Fruit fly (Drosophila melanogaster) whole organism, embryonic: ENCODE results near the gene CG13949.

ENCODE experiments used
- Abd-B ChIP-seq: fragments of 200-800 bp; sonication (Bioruptor generic); optimal IDR thresholded peaks from 2 replicates; lab custom pipeline; 2018; ENCODE audit warnings: missing biosample characterization, mild to moderate bottlenecking, missing genetic modification characterization, moderate library complexity
- Awh ChIP-seq: fragments of 200-800 bp; sonication (Bioruptor generic); IDR thresholded peaks from 2 replicates; pipeline ENCODE4, ENCODE4 v1.3.6; 2022; ENCODE audit warnings: missing biosample characterization, missing genetic modification characterization
- Blimp-1 ChIP-seq: fragments of 200-800 bp; sonication (Bioruptor generic); optimal IDR thresholded peaks from 3 replicates; lab custom pipeline; 2018; ENCODE audit warnings: missing biosample characterization, missing genetic modification characterization, mild to moderate bottlenecking, moderate library complexity, missing genetic modification reagents
- CG10209 ChIP-seq: fragments of 200-800 bp; sonication (Bioruptor generic); optimal IDR thresholded peaks from 3 replicates; lab custom pipeline; 2017; ENCODE audit warnings: missing biosample characterization, mild to moderate bottlenecking, missing genetic modification characterization, missing genetic modification reagents
- CG10654 ChIP-seq: fragments of 200-800 bp; sonication (Bioruptor generic); optimal IDR thresholded peaks from 2 replicates; lab custom pipeline; 2016; ENCODE audit warnings: missing biosample characterization, missing genetic modification characterization
- CG12236 ChIP-seq: fragments of 200-800 bp; sonication (Bioruptor generic); optimal IDR thresholded peaks from 2 replicates; lab custom pipeline; 2016; ENCODE audit warnings: missing biosample characterization, missing genetic modification characterization
- CG12391 ChIP-seq: fragments of 200-800 bp; sonication (Bioruptor generic); optimal IDR thresholded peaks from 3 replicates; lab custom pipeline; 2018; ENCODE audit warnings: missing biosample characterization, mild to moderate bottlenecking, missing genetic modification characterization, moderate library complexity
- CG12659 ChIP-seq: fragments of 200-800 bp; sonication (Bioruptor generic); optimal IDR thresholded peaks from 3 replicates; lab custom pipeline; 2017; ENCODE audit warnings: mild to moderate bottlenecking, missing biosample characterization, missing genetic modification reagents, missing genetic modification characterization
- CG1602 ChIP-seq: fragments of 200-800 bp; sonication (Bioruptor generic); optimal IDR thresholded peaks from 3 replicates; lab custom pipeline; 2016; ENCODE audit warnings: missing biosample characterization, missing genetic modification characterization
- CG1603 ChIP-seq: fragments of 200-800 bp; sonication (Bioruptor generic); optimal IDR thresholded peaks from 2 replicates; lab custom pipeline; 2019; ENCODE audit warnings: missing biosample characterization, mild to moderate bottlenecking, missing genetic modification characterization, moderate library complexity
- CG17361 ChIP-seq: fragments of 200-800 bp; sonication (Bioruptor generic); IDR thresholded peaks from 3 replicates; pipeline ENCODE4 v1.3.6; 2022; ENCODE audit warnings: missing biosample characterization, missing genetic modification characterization
- CG17385 ChIP-seq: fragments of 200-800 bp; sonication (Bioruptor generic); optimal IDR thresholded peaks from 3 replicates; lab custom pipeline; 2018; ENCODE audit warnings: missing biosample characterization, mild to moderate bottlenecking, missing genetic modification characterization
- CG1792 ChIP-seq: fragments of 200-800 bp; sonication (Bioruptor generic); optimal IDR thresholded peaks from 2 replicates; lab custom pipeline; 2016; ENCODE audit warnings: missing biosample characterization, missing genetic modification characterization
- CG1832 ChIP-seq: fragments of 200-800 bp; sonication (Bioruptor generic); optimal IDR thresholded peaks from 2 replicates; lab custom pipeline; 2017; ENCODE audit warnings: missing biosample characterization, mild to moderate bottlenecking, missing genetic modification characterization, inconsistent platforms
- CG2116 ChIP-seq: fragments of 200-800 bp; sonication (Bioruptor generic); optimal IDR thresholded peaks from 3 replicates; lab custom pipeline; 2018; ENCODE audit warnings: missing biosample characterization, mild to moderate bottlenecking, missing genetic modification characterization
- CG33213 ChIP-seq: fragments of 200-800 bp; sonication (Bioruptor generic); optimal IDR thresholded peaks from 3 replicates; lab custom pipeline; 2016; ENCODE audit warnings: missing biosample characterization, missing genetic modification characterization
- CG42726 ChIP-seq: fragments of 200-800 bp; sonication (Bioruptor generic); IDR thresholded peaks from 2 replicates; pipeline ENCODE4 v1.3.6; 2022; ENCODE audit warnings: missing biosample characterization, missing genetic modification characterization; ENCODE audit not compliant: partially characterized antibody
- CG4707 ChIP-seq: fragments of 200-800 bp; sonication (Bioruptor generic); optimal IDR thresholded peaks from 2 replicates; lab custom pipeline; 2018; ENCODE audit warnings: missing biosample characterization, mild to moderate bottlenecking, missing genetic modification characterization, moderate library complexity
- CG8924 ChIP-seq: fragments of 200-800 bp; optimal IDR thresholded peaks from 3 replicates; lab custom pipeline; 2019; ENCODE audit warnings: missing biosample characterization, mild to moderate bottlenecking, missing genetic modification characterization, moderate library complexity
- CG9797 ChIP-seq: fragments of 200-800 bp; sonication (Bioruptor generic); optimal IDR thresholded peaks from 3 replicates; lab custom pipeline; 2018; ENCODE audit warnings: missing biosample characterization, mild to moderate bottlenecking, missing genetic modification characterization
- CG9932 ChIP-seq: fragments of 200-800 bp; sonication (Bioruptor generic); IDR thresholded peaks from 2 replicates; pipeline ENCODE4 v1.3.6; 2022; ENCODE audit warnings: missing biosample characterization, missing genetic modification characterization
- CHES-1-like ChIP-seq: fragments of 200-800 bp; sonication (Bioruptor generic); optimal IDR thresholded peaks from 2 replicates; lab custom pipeline; 2016; ENCODE audit warnings: missing biosample characterization, missing genetic modification characterization
- D ChIP-seq, 2 experiments: fragments of 200-800 bp in 1 of 2; fragments of >200 bp in 1 of 2; sonication (Bioruptor generic) in 1 of 2; optimal IDR thresholded peaks; 2 replicates in 1 of 2; 3 replicates in 1 of 2; lab custom pipeline; 2017; ENCODE audit warnings: mild to moderate bottlenecking in 1 of 2, missing biosample characterization in 1 of 2, missing genetic modification characterization in 1 of 2, missing genetic modification reagents in 1 of 2
- D19A ChIP-seq: fragments of 200-800 bp; optimal IDR thresholded peaks from 3 replicates; lab custom pipeline; 2019; ENCODE audit warnings: missing biosample characterization, mild to moderate bottlenecking, missing genetic modification characterization, moderate library complexity
- HLH54F ChIP-seq: fragments of 200-800 bp; sonication (Bioruptor generic); optimal IDR thresholded peaks from 3 replicates; lab custom pipeline; 2016; ENCODE audit warnings: missing biosample characterization, missing genetic modification characterization
- Hr78 ChIP-seq, 2 experiments: fragments of 200-800 bp in 1 of 2; fragments of >200 bp in 1 of 2; sonication (Bioruptor generic) in 1 of 2; optimal IDR thresholded peaks; 2 replicates each; lab custom pipeline; 2017 to 2019; ENCODE audit warnings: missing biosample characterization in 2 of 2, missing genetic modification characterization in 2 of 2, mild to moderate bottlenecking in 1 of 2, moderate library complexity in 1 of 2
- MESR4 ChIP-seq: fragments of 200-800 bp; sonication (Bioruptor generic); optimal IDR thresholded peaks from 2 replicates; lab custom pipeline; 2018; ENCODE audit warnings: missing biosample characterization, mild to moderate bottlenecking, missing genetic modification characterization, moderate library complexity
- Mad ChIP-seq: fragments of 200-800 bp; sonication (Bioruptor generic); optimal IDR thresholded peaks from 2 replicates; lab custom pipeline; 2016; ENCODE audit warnings: missing biosample characterization, missing genetic modification characterization
- Mes4 ChIP-seq: fragments of 200-800 bp; sonication (Bioruptor generic); optimal IDR thresholded peaks from 2 replicates; lab custom pipeline; 2016; ENCODE audit warnings: missing biosample characterization, missing genetic modification characterization
- Nf-YB ChIP-seq: fragments of 200-800 bp; sonication (Bioruptor generic); optimal IDR thresholded peaks from 3 replicates; lab custom pipeline; 2019; ENCODE audit warnings: missing biosample characterization, mild to moderate bottlenecking, missing genetic modification characterization, moderate library complexity
- Sin3A ChIP-seq: fragments of >200 bp; optimal IDR thresholded peaks from 2 replicates; lab custom pipeline; 2018
- Sox102F ChIP-seq: fragments of 200-800 bp; sonication (Bioruptor generic); optimal IDR thresholded peaks from 2 replicates; lab custom pipeline; 2018; ENCODE audit warnings: missing biosample characterization, mild to moderate bottlenecking, missing genetic modification characterization, moderate library complexity
- Stat92E ChIP-seq, 3 experiments: fragments of >200 bp in 2 of 3; fragments of 200-800 bp in 1 of 3; sonication (Bioruptor generic) in 1 of 3; optimal IDR thresholded peaks; 2 replicates each; lab custom pipeline; 2017 to 2019; ENCODE audit warnings: missing biosample characterization in 3 of 3, missing genetic modification characterization in 3 of 3, mild to moderate bottlenecking in 1 of 3, moderate library complexity in 1 of 3
- btn ChIP-seq: fragments of 200-800 bp; sonication (Bioruptor generic); optimal IDR thresholded peaks from 2 replicates; lab custom pipeline; 2016; ENCODE audit warnings: missing biosample characterization, missing genetic modification characterization
- crol ChIP-seq: fragments of 200-800 bp; sonication (Bioruptor generic); IDR thresholded peaks from 2 replicates; pipeline ENCODE4 v1.3.6; 2022; ENCODE audit warnings: missing biosample characterization, missing genetic modification characterization
- fd102C ChIP-seq: fragments of 200-800 bp; sonication (Bioruptor generic); optimal IDR thresholded peaks from 2 replicates; lab custom pipeline; 2018; ENCODE audit warnings: missing biosample characterization, mild to moderate bottlenecking, missing genetic modification characterization, moderate library complexity
- gcm2 ChIP-seq: fragments of 200-800 bp; sonication (Bioruptor generic); optimal IDR thresholded peaks from 2 replicates; lab custom pipeline; 2016; ENCODE audit warnings: missing biosample characterization, missing genetic modification characterization
- gem ChIP-seq: fragments of 200-800 bp; sonication (Bioruptor generic); optimal IDR thresholded peaks from 2 replicates; lab custom pipeline; 2019; ENCODE audit warnings: missing biosample characterization, mild to moderate bottlenecking, missing genetic modification characterization, moderate library complexity
- gsb ChIP-seq: fragments of 200-800 bp; sonication (Bioruptor generic); IDR thresholded peaks from 2 replicates; pipeline ENCODE4 v1.3.6; 2022; ENCODE audit warnings: missing biosample characterization, missing genetic modification characterization
- ind ChIP-seq: fragments of 200-800 bp; sonication (Bioruptor generic); optimal IDR thresholded peaks from 3 replicates; lab custom pipeline; 2016; ENCODE audit warnings: missing biosample characterization, missing genetic modification characterization
- kay ChIP-seq: fragments of 200-800 bp; sonication (Bioruptor generic); optimal IDR thresholded peaks from 2 replicates; lab custom pipeline; 2016; ENCODE audit warnings: missing biosample characterization, missing genetic modification characterization
- lmd ChIP-seq: fragments of 200-800 bp; sonication (Bioruptor generic); IDR thresholded peaks from 2 replicates; pipeline ENCODE4 v1.3.6; 2022; ENCODE audit warnings: missing biosample characterization, missing genetic modification characterization
- maf-S ChIP-seq: fragments of 200-800 bp; sonication (Bioruptor generic); optimal IDR thresholded peaks from 2 replicates; lab custom pipeline; 2016; ENCODE audit warnings: missing biosample characterization, missing genetic modification characterization
- nerfin-1 ChIP-seq: fragments of 200-800 bp; sonication (Bioruptor generic); optimal IDR thresholded peaks from 3 replicates; lab custom pipeline; 2019; ENCODE audit warnings: missing biosample characterization, mild to moderate bottlenecking, missing genetic modification characterization, moderate library complexity
- ranshi ChIP-seq: fragments of 200-800 bp; sonication (Bioruptor generic); IDR thresholded peaks from 2 replicates; pipeline ENCODE4 v1.3.6; 2022; ENCODE audit warnings: missing biosample characterization, missing genetic modification characterization
- run ChIP-seq: fragments of 200-800 bp; sonication (Bioruptor generic); optimal IDR thresholded peaks from 3 replicates; lab custom pipeline; 2018; ENCODE audit warnings: missing biosample characterization, mild to moderate bottlenecking, missing genetic modification characterization
- salm ChIP-seq: fragments of 200-800 bp; sonication (Bioruptor generic); optimal IDR thresholded peaks from 2 replicates; lab custom pipeline; 2018; ENCODE audit warnings: missing biosample characterization, mild to moderate bottlenecking, missing genetic modification characterization
- sens ChIP-seq: fragments of 200-800 bp; sonication (Bioruptor generic); peaks from one replicate; lab custom pipeline; 2016; ENCODE audit warnings: missing biosample characterization, missing genetic modification characterization

The CG13949 gene

DNA sequence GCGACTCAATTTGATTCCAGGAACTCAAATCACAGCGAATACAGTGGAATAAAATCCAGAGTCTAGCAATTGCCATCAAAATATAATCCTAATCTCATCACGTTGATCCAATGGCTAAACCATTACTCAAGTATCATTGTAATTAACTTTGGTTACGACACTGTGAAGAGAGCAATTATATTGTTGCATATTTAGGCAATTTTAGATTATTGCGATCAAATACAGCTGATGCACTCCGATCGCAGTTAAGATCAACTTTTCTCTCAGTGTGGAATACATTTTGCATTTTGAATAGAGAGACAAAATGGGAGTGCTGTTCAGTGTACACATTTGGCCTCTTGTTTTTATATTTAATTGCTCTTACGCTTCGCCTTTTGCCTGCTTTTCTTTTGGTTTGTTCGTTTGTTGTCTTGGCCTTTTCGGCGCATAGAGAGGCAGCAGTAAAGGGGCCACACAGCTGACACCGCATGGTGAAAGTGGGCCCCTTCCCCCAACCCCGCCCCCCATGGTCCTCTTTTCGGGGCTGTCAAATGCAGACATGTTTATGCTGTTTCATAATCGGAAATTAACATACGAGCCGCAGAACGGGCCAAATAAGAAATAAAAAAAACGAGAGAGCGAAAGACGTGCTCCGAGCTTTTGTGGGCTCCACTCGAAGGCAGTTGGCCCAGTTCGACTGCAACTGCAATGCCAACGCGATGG is 8.8 kb upstream of the CG13949 start (continued):
- TF ChIP-seq CG9797: no peak
- TF ChIP-seq crol: peak; percentile 73
- 0 out of 2 replicates have a peak, but pooled peaks have one; percentile 47 for TF ChIP-seq Awh (GFP tag; lab: Robert Waterston, UW)
- no peak for TF ChIP-seq D (optimal IDR thresholded peaks at IDR 0.05; lab: Kevin White, UChicago)
- peak; percentile 40 for TF ChIP-seq D (GFP tag; optimal IDR thresholded peaks at IDR 0.05; lab: Kevin White, UChicago)
- peak; percentile 85 for TF ChIP-seq Sox102F (GFP tag; lab: Kevin White, UChicago)
- peak; percentile 77; the same call in 2 of the 3 replicates for TF ChIP-seq CG17361 (GFP tag; lab: Robert Waterston, UW)
- TF ChIP-seq CG10209 (GFP tag; lab: Kevin White, UChicago): peak; percentile 58
- no peak for TF ChIP-seq CG1832 (GFP tag; lab: Kevin White, UChicago)
- peak; percentile 30 for TF ChIP-seq CG1792 (GFP tag; lab: Kevin White, UChicago)
- peak; percentile 70 for TF ChIP-seq ind (GFP tag; lab: Kevin White, UChicago)
- TF ChIP-seq CG10654 (GFP tag; lab: Kevin White, UChicago): peak; percentile 20
- TF ChIP-seq ranshi (GFP tag; lab: Robert Waterston, UW): no peak
- peak; percentile 55 for TF ChIP-seq CG12391 (tag; lab: Kevin White, UChicago)
- TF ChIP-seq CG8924 (tag; lab: Kevin White, UChicago): peak; percentile 50
- no peak for TF ChIP-seq fd102C (GFP tag; lab: Kevin White, UChicago)
- peak; percentile 58 for TF ChIP-seq CG4707 (GFP tag; lab: Kevin White, UChicago)
- peak; percentile 42 for TF ChIP-seq Mad
- peak; percentile 38 for TF ChIP-seq run (tag; lab: Kevin White, UChicago)
- TF ChIP-seq CG17385 (GFP tag; lab: Kevin White, UChicago): peak; percentile 45
- TF ChIP-seq Sin3A (lab: Kevin White, UChicago): no peak
- peak; percentile 37 for TF ChIP-seq maf-S (GFP tag; lab: Kevin White, UChicago)
- TF ChIP-seq sens (GFP tag; lab: Kevin White, UChicago): peak; percentile 96
- TF ChIP-seq gsb (GFP tag; lab: Robert Waterston, UW): no peak
- no peak for TF ChIP-seq CG42726
- no peak for TF ChIP-seq MESR4 (GFP tag; lab: Kevin White, UChicago)
- TF ChIP-seq CG9932: peak; percentile 48; the same call in 1 of the 2 replicates
- TF ChIP-seq Mes4: peak; percentile 50
- peak; percentile 26 for TF ChIP-seq CG12659 (GFP tag; lab: Kevin White, UChicago)
- TF ChIP-seq lmd: peak; percentile 70
- TF ChIP-seq Nf-YB (GFP tag; lab: Kevin White, UChicago): peak; percentile 21
- TF ChIP-seq D19A (tag; lab: Kevin White, UChicago): peak; percentile 47
- peak; percentile 15 for TF ChIP-seq kay (GFP tag; lab: Kevin White, UChicago)
- peak; percentile 25 for TF ChIP-seq salm (tag; lab: Kevin White, UChicago)
- TF ChIP-seq CG1603 (tag; lab: Kevin White, UChicago): peak; percentile 87
- TF ChIP-seq Hr78 (GFP tag; optimal IDR thresholded peaks at IDR 0.05; lab: Kevin White, UChicago): peak in 1 of 2 experiments; percentile 69
- TF ChIP-seq Blimp-1: peak; percentile 80
- peak; percentile 48 for TF ChIP-seq btn (GFP tag; lab: Kevin White, UChicago)
- TF ChIP-seq HLH54F (GFP tag; lab: Kevin White, UChicago): peak; percentile 38
- TF ChIP-seq CG12236 (GFP tag; lab: Kevin White, UChicago): peak; percentile 28
- TF ChIP-seq nerfin-1 (tag; lab: Kevin White, UChicago): peak; percentile 43
- peak; percentile 56 for TF ChIP-seq CHES-1-like
- peak in 1 of 3 experiments; percentile 95 for TF ChIP-seq Stat92E (GFP tag; optimal IDR thresholded peaks at IDR 0.05; lab: Kevin White, UChicago)
- peak; percentile 0 for TF ChIP-seq gcm2 (GFP tag; lab: Kevin White, UChicago)
- peak; percentile 38 for TF ChIP-seq CG1602 (GFP tag; lab: Kevin White, UChicago)
- TF ChIP-seq gem (tag; lab: Kevin White, UChicago): peak; percentile 80
- peak; percentile 39 for TF ChIP-seq CG33213 (GFP tag; lab: Kevin White, UChicago)
- peak; percentile 50 for TF ChIP-seq Abd-B (GFP tag; lab: Kevin White, UChicago)
- TF ChIP-seq CG2116 (GFP tag; lab: Kevin White, UChicago): peak; percentile 23
